Fruit fly (Drosophila melanogaster) whole organism: ENCODE data around the gene Hn.

Experiments used
- CG8478 ChIP-seq: fragments of >200 bp; optimal IDR thresholded peaks from 2 replicates; lab custom pipeline; 2018; ENCODE audit warnings: inconsistent platforms
- Dll ChIP-seq: fragments of >200 bp; optimal IDR thresholded peaks from 2 replicates; lab custom pipeline; 2017
- pan ChIP-seq: fragments of >200 bp; optimal IDR thresholded peaks from 2 replicates; lab custom pipeline; 2017
- psq ChIP-seq: fragments of >200 bp; optimal IDR thresholded peaks from 2 replicates; lab custom pipeline; 2017

dm6 chr3L:7714301-7714946 is 45.8 kb upstream of the Hn start:
- no peak for TF ChIP-seq psq (lab: Kevin White, UChicago)
- no peak for TF ChIP-seq pan (lab: Kevin White, UChicago)
- no peak for TF ChIP-seq CG8478
- TF ChIP-seq Dll (lab: Kevin White, UChicago) = no peak
